Fruit fly (Drosophila melanogaster) whole organism, embryonic: Measurements from ENCODE around the gene Kdm5.

Source experiments
- Adf1 ChIP-seq: fragments of 200-800 bp; sonication (Bioruptor generic); IDR thresholded peaks from 2 replicates; pipeline ENCODE4 v1.3.6; 2022; ENCODE audit warnings: missing biosample characterization, missing genetic modification characterization
- B-H1 ChIP-seq: fragments of 200-800 bp; sonication (Bioruptor generic); IDR thresholded peaks from 3 replicates; pipeline ENCODE4 v1.3.6; 2022; ENCODE audit warnings: missing biosample characterization, missing genetic modification characterization
- Bgb ChIP-seq: fragments of 200-800 bp; sonication (Bioruptor generic); IDR thresholded peaks from 2 replicates; pipeline ENCODE4 v1.3.6; 2022; ENCODE audit warnings: missing biosample characterization, missing genetic modification characterization; ENCODE audit not compliant: partially characterized antibody
- CG10274 ChIP-seq: fragments of 200-800 bp; sonication (Bioruptor generic); optimal IDR thresholded peaks from 3 replicates; lab custom pipeline; 2017; ENCODE audit warnings: missing biosample characterization, mild to moderate bottlenecking, missing genetic modification characterization
- CG11723 ChIP-seq: fragments of 200-800 bp; sonication (Bioruptor generic); optimal IDR thresholded peaks from 2 replicates; lab custom pipeline; 2017; ENCODE audit warnings: missing biosample characterization, mild to moderate bottlenecking, missing genetic modification characterization
- CG13424 ChIP-seq: fragments of 200-800 bp; sonication (Bioruptor generic); optimal IDR thresholded peaks from 2 replicates; lab custom pipeline; 2019; ENCODE audit warnings: missing biosample characterization, mild to moderate bottlenecking, missing genetic modification characterization, moderate library complexity
- CG1529 ChIP-seq: fragments of 200-800 bp; sonication (Bioruptor generic); optimal IDR thresholded peaks from 3 replicates; lab custom pipeline; 2018; ENCODE audit warnings: missing biosample characterization, missing genetic modification characterization
- CG15514 ChIP-seq: fragments of 200-800 bp; sonication (Bioruptor generic); optimal IDR thresholded peaks from 3 replicates; lab custom pipeline; 2017; ENCODE audit warnings: missing biosample characterization, missing genetic modification characterization, mild to moderate bottlenecking, moderate library complexity, missing genetic modification reagents
- CG17328 ChIP-seq: fragments of 200-800 bp; sonication (Bioruptor generic); IDR thresholded peaks from 2 replicates; pipeline ENCODE4 v1.3.6; 2022; ENCODE audit warnings: missing biosample characterization, missing genetic modification characterization
- CG1792 ChIP-seq: fragments of 200-800 bp; sonication (Bioruptor generic); optimal IDR thresholded peaks from 2 replicates; lab custom pipeline; 2016; ENCODE audit warnings: missing biosample characterization, missing genetic modification characterization
- CG18011 ChIP-seq: fragments of 200-800 bp; sonication (Bioruptor generic); optimal IDR thresholded peaks from 2 replicates; lab custom pipeline; 2017; ENCODE audit warnings: missing biosample characterization, missing genetic modification characterization, mild to moderate bottlenecking, moderate library complexity, missing genotype
- CG2712 ChIP-seq: fragments of 200-800 bp; optimal IDR thresholded peaks from 3 replicates; lab custom pipeline; 2019; ENCODE audit warnings: missing biosample characterization, mild to moderate bottlenecking, missing genetic modification characterization, moderate library complexity
- CG6254 ChIP-seq: fragments of 200-800 bp; sonication (Bioruptor generic); optimal IDR thresholded peaks from 3 replicates; lab custom pipeline; 2017; ENCODE audit warnings: mild to moderate bottlenecking, missing biosample characterization, missing genetic modification reagents, missing genetic modification characterization
- CG6813 ChIP-seq: fragments of 200-800 bp; sonication (Bioruptor generic); optimal IDR thresholded peaks from 2 replicates; lab custom pipeline; 2017; ENCODE audit warnings: missing biosample characterization, missing genetic modification characterization, mild to moderate bottlenecking, moderate library complexity, missing genetic modification reagents
- CG7839 ChIP-seq: fragments of 200-800 bp; sonication (Bioruptor generic); optimal IDR thresholded peaks from 3 replicates; lab custom pipeline; 2018; ENCODE audit warnings: missing biosample characterization, mild to moderate bottlenecking, missing genetic modification characterization, moderate library complexity
- CG8388 ChIP-seq: fragments of 200-800 bp; sonication (Bioruptor generic); optimal IDR thresholded peaks from 2 replicates; lab custom pipeline; 2019; ENCODE audit warnings: missing biosample characterization, mild to moderate bottlenecking, missing genetic modification characterization, moderate library complexity
- CG9797 ChIP-seq: fragments of 200-800 bp; sonication (Bioruptor generic); optimal IDR thresholded peaks from 3 replicates; lab custom pipeline; 2018; ENCODE audit warnings: missing biosample characterization, mild to moderate bottlenecking, missing genetic modification characterization
- Dfd ChIP-seq, 2 experiments: fragments of >200 bp; optimal IDR thresholded peaks; 2 replicates each; lab custom pipeline; 2017; ENCODE audit warnings: missing biosample characterization in 2 of 2, missing genetic modification characterization in 2 of 2
- Dref ChIP-seq: fragments of 200-800 bp; sonication (Bioruptor generic); IDR thresholded peaks from 2 replicates; pipeline ENCODE4 v1.3.6; 2022; ENCODE audit warnings: missing biosample characterization, missing genetic modification characterization
- Eip74EF ChIP-seq, 2 experiments: fragments of 200-800 bp in 1 of 2; fragments of >200 bp in 1 of 2; sonication (Bioruptor generic) in 1 of 2; optimal IDR thresholded peaks; 2 replicates each; lab custom pipeline; 2017 to 2019; ENCODE audit warnings: missing biosample characterization in 2 of 2, missing genetic modification characterization in 2 of 2, mild to moderate bottlenecking in 1 of 2, moderate library complexity in 1 of 2
- Gug ChIP-seq: fragments of 200-800 bp; sonication (Bioruptor generic); IDR thresholded peaks from 4 replicates; pipeline ENCODE4 v1.3.6; 2022; ENCODE audit warnings: missing biosample characterization, missing genetic modification characterization
- Mad ChIP-seq: fragments of 200-800 bp; sonication (Bioruptor generic); optimal IDR thresholded peaks from 2 replicates; lab custom pipeline; 2016; ENCODE audit warnings: missing biosample characterization, missing genetic modification characterization
- Med ChIP-seq: fragments of 200-800 bp; sonication (Bioruptor generic); peaks from one replicate; lab custom pipeline; 2016; ENCODE audit warnings: missing biosample characterization, missing genetic modification characterization, mild to moderate bottlenecking, inconsistent platforms, moderate library complexity
- Rfx ChIP-seq: fragments of 200-800 bp; sonication (Bioruptor generic); IDR thresholded peaks from 2 replicates; pipeline ENCODE4 v1.3.6; 2022; ENCODE audit warnings: missing biosample characterization, missing genetic modification characterization
- Sin3A ChIP-seq: fragments of >200 bp; optimal IDR thresholded peaks from 2 replicates; lab custom pipeline; 2018
- Sry-δ ChIP-seq: fragments of 200-800 bp; sonication (Bioruptor generic); optimal IDR thresholded peaks from 2 replicates; lab custom pipeline; 2016; ENCODE audit warnings: missing biosample characterization, missing genetic modification characterization
- Usf ChIP-seq: fragments of 200-800 bp; sonication (Bioruptor generic); optimal IDR thresholded peaks from 2 replicates; lab custom pipeline; 2017; ENCODE audit warnings: missing genotype, missing biosample characterization, missing genetic modification characterization
- Xbp1 ChIP-seq: fragments of 200-800 bp; sonication (Bioruptor generic); optimal IDR thresholded peaks from 3 replicates; lab custom pipeline; 2016; ENCODE audit warnings: missing biosample characterization, mild to moderate bottlenecking, missing genetic modification characterization
- ab ChIP-seq: fragments of 200-800 bp; sonication (Bioruptor generic); optimal IDR thresholded peaks from 2 replicates; lab custom pipeline; 2016; ENCODE audit warnings: missing biosample characterization, missing genetic modification characterization
- ara ChIP-seq: fragments of 200-800 bp; sonication (Bioruptor generic); IDR thresholded peaks from 2 replicates; pipeline ENCODE4 v1.3.6; 2022; ENCODE audit warnings: missing biosample characterization, missing genetic modification characterization
- ase ChIP-seq: fragments of 200-800 bp; sonication (Bioruptor generic); IDR thresholded peaks from 3 replicates; pipeline ENCODE4 v1.3.6; 2022; ENCODE audit warnings: missing biosample characterization, missing genetic modification characterization
- ato ChIP-seq: fragments of 200-800 bp; sonication (Bioruptor generic); IDR thresholded peaks from 2 replicates; pipeline ENCODE4 v1.3.6; 2022; ENCODE audit warnings: missing biosample characterization, missing genetic modification characterization; ENCODE audit not compliant: partially characterized antibody
- bowl ChIP-seq: fragments of 200-800 bp; sonication (Bioruptor generic); IDR thresholded peaks from 2 replicates; pipeline ENCODE4 v1.3.6; 2022; ENCODE audit warnings: missing biosample characterization, missing genetic modification characterization
- br ChIP-seq: fragments of >200 bp; optimal IDR thresholded peaks from 2 replicates; lab custom pipeline; 2017
- cato ChIP-seq: fragments of 200-800 bp; sonication (Bioruptor generic); optimal IDR thresholded peaks from 2 replicates; lab custom pipeline; 2016; ENCODE audit warnings: missing biosample characterization, missing genetic modification characterization, borderline replicate concordance
- cg ChIP-seq: fragments of 200-800 bp; sonication (Bioruptor generic); optimal IDR thresholded peaks from 3 replicates; lab custom pipeline; 2019; ENCODE audit warnings: missing biosample characterization, mild to moderate bottlenecking, missing genetic modification characterization, moderate library complexity
- chm ChIP-seq: fragments of 200-800 bp; sonication (Bioruptor generic); IDR thresholded peaks from 2 replicates; pipeline ENCODE4 v1.3.6; 2022; ENCODE audit warnings: missing biosample characterization, missing genetic modification characterization
- croc ChIP-seq: fragments of 200-800 bp; sonication (Bioruptor generic); conservative IDR thresholded peaks from 3 replicates; pipeline ENCODE4 v1.3.6; 2022; ENCODE audit warnings: missing biosample characterization, missing genetic modification characterization
- da ChIP-seq: fragments of 200-800 bp; sonication (Bioruptor generic); optimal IDR thresholded peaks from 2 replicates; lab custom pipeline; 2016; ENCODE audit warnings: missing biosample characterization, missing genetic modification characterization
- danr ChIP-seq: fragments of 200-800 bp; sonication (Bioruptor generic); IDR thresholded peaks from 2 replicates; pipeline ENCODE4 v1.3.6; 2022; ENCODE audit warnings: missing biosample characterization, missing genetic modification characterization
- en ChIP-seq: fragments of 200-800 bp; sonication (Bioruptor generic); optimal IDR thresholded peaks from 2 replicates; lab custom pipeline; 2016; ENCODE audit warnings: missing biosample characterization, missing genetic modification characterization
- grn ChIP-seq: fragments of 200-800 bp; sonication (Bioruptor generic); optimal IDR thresholded peaks from 3 replicates; lab custom pipeline; 2017; ENCODE audit warnings: missing biosample characterization, missing genetic modification characterization
- hkb ChIP-seq, 2 experiments: fragments of 200-800 bp in 1 of 2; fragments of >200 bp in 1 of 2; sonication (Bioruptor generic) in 1 of 2; IDR thresholded peaks in 1 of 2; optimal IDR thresholded peaks in 1 of 2; 2 replicates each; pipeline versions ENCODE4 v1.3.6 to Lab custom; 2017 to 2022; ENCODE audit warnings: missing biosample characterization in 1 of 2, missing genetic modification characterization in 1 of 2
- prd ChIP-seq, 3 experiments: fragments of >200 bp in 2 of 3; fragments of 200-800 bp in 1 of 3; sonication (Bioruptor generic) in 1 of 3; optimal IDR thresholded peaks in 2 of 3; IDR thresholded peaks in 1 of 3; 2 replicates in 2 of 3; 3 replicates in 1 of 3; pipeline versions ENCODE4 v1.3.6 to Lab custom; 2017 to 2022; ENCODE audit warnings: missing biosample characterization in 1 of 3, missing genetic modification characterization in 1 of 3
- pros ChIP-seq: fragments of 200-800 bp; sonication (Bioruptor generic); optimal IDR thresholded peaks from 3 replicates; lab custom pipeline; 2019; ENCODE audit warnings: missing biosample characterization, mild to moderate bottlenecking, missing genetic modification characterization, moderate library complexity
- psq ChIP-seq: fragments of 200-800 bp; sonication (Bioruptor generic); optimal IDR thresholded peaks from 2 replicates; lab custom pipeline; 2017; ENCODE audit warnings: missing biosample characterization, missing genetic modification characterization
- sens ChIP-seq: fragments of 200-800 bp; sonication (Bioruptor generic); peaks from one replicate; lab custom pipeline; 2016; ENCODE audit warnings: missing biosample characterization, missing genetic modification characterization
- sug ChIP-seq: fragments of 200-800 bp; optimal IDR thresholded peaks from 2 replicates; lab custom pipeline; 2019; ENCODE audit warnings: missing biosample characterization, mild to moderate bottlenecking, missing genetic modification characterization, moderate library complexity
- tna ChIP-seq: fragments of 200-800 bp; sonication (Bioruptor generic); IDR thresholded peaks from 2 replicates; pipeline ENCODE4 v1.3.6; 2022; ENCODE audit warnings: missing biosample characterization, missing genetic modification characterization; ENCODE audit not compliant: partially characterized antibody
- tup ChIP-seq: fragments of 200-800 bp; sonication (Bioruptor generic); optimal IDR thresholded peaks from 2 replicates; lab custom pipeline; 2016; ENCODE audit warnings: missing biosample characterization, mild to moderate bottlenecking, missing genetic modification characterization, moderate library complexity
- wor ChIP-seq: fragments of 200-800 bp; sonication (Bioruptor generic); IDR thresholded peaks from 2 replicates; pipeline ENCODE4 v1.3.6; 2022; ENCODE audit warnings: missing biosample characterization, missing genetic modification characterization

The Kdm5 gene

dm6 chr2L:5986094-5986493, 13.2 kb downstream of the Kdm5 start, which contains the start of gene ifc (continued):
- TF ChIP-seq hkb (optimal IDR thresholded peaks at IDR 0.05; lab: Kevin White, UChicago) (peak; percentile 79), hkb (GFP tag; IDR thresholded peaks at IDR 0.05; lab: Robert Waterston, UW) (no peak), sug (tag; lab: Kevin White, UChicago) (peak; percentile 60), br (lab: Kevin White, UChicago) (no peak), cato (GFP tag; lab: Kevin White, UChicago) (peak; percentile 17), ab (GFP tag; lab: Kevin White, UChicago) (no peak), Sry-δ (GFP tag; lab: Kevin White, UChicago) (peak; percentile 82), en (GFP tag; lab: Kevin White, UChicago) (peak; percentile 1), CG11723 (GFP tag; lab: Kevin White, UChicago) (peak; percentile 7), CG2712 (tag; lab: Kevin White, UChicago) (peak; percentile 76), CG6254 (GFP tag; lab: Kevin White, UChicago) (peak; percentile 0), cg (GFP tag; lab: Kevin White, UChicago) (no peak), Usf (GFP tag; lab: Kevin White, UChicago) (no peak), tna (GFP tag; lab: Robert Waterston, UW) (no peak), chm (GFP tag; lab: Robert Waterston, UW) (no peak), Dref (GFP tag; lab: Robert Waterston, UW) (no peak), Eip74EF (GFP tag; optimal IDR thresholded peaks at IDR 0.05; lab: Kevin White, UChicago) (peak in 1 of 2 experiments; percentile 53), CG1792 (peak; percentile 51), CG17328 (GFP tag; lab: Robert Waterston, UW) (no peak), ase (no peak), Mad (GFP tag; lab: Kevin White, UChicago) (peak; percentile 51), CG9797 (GFP tag; lab: Kevin White, UChicago) (peak; percentile 94), ara (GFP tag; lab: Robert Waterston, UW) (no peak), Sin3A (peak; percentile 39), Gug (GFP tag; lab: Robert Waterston, UW) (peak; percentile 51; the same call in 3 of the 4 replicates), prd (optimal IDR thresholded peaks at IDR 0.05; lab: Kevin White, UChicago) (no peak), prd (GFP tag; IDR thresholded peaks at IDR 0.05; lab: Robert Waterston, UW) (no peak), Med (GFP tag; lab: Kevin White, UChicago) (peak; percentile 94), CG15514 (GFP tag; lab: Kevin White, UChicago) (peak; percentile 85), da (GFP tag; lab: Kevin White, UChicago) (no peak), bowl (no peak), tup (no peak), danr (GFP tag; lab: Robert Waterston, UW) (no peak), ato (GFP tag; lab: Robert Waterston, UW) (no peak), wor (GFP tag; lab: Robert Waterston, UW) (no peak), sens (peak; percentile 90), CG13424 (tag; lab: Kevin White, UChicago) (peak; percentile 60), Bgb (GFP tag; lab: Robert Waterston, UW) (no peak), croc (GFP tag; lab: Robert Waterston, UW) (no peak), CG18011 (peak; percentile 10), grn (GFP tag; lab: Kevin White, UChicago) (peak; percentile 47), CG8388 (GFP tag; lab: Kevin White, UChicago) (peak; percentile 15), Xbp1 (GFP tag; lab: Kevin White, UChicago) (peak; percentile 67), Dfd (GFP tag; optimal IDR thresholded peaks at IDR 0.05; lab: Kevin White, UChicago) (peak in 1 of 2 experiments; percentile 80), CG6813 (no peak), CG7839 (peak; percentile 58), Rfx (GFP tag; lab: Robert Waterston, UW) (no peak), psq (no peak), B-H1 (GFP tag; lab: Robert Waterston, UW) (no peak), CG1529 (GFP tag; lab: Kevin White, UChicago) (no peak), Adf1 (GFP tag; lab: Robert Waterston, UW) (no peak), CG10274 (GFP tag; lab: Kevin White, UChicago) (no peak), pros (GFP tag; lab: Kevin White, UChicago) (no peak)
